Worm (Caenorhabditis elegans) whole organism, L2 larva: ENCODE results near the gene T10B5.10.

ENCODE experiments used
- C34F6.9 ChIP-seq: fragments of 150-350 bp; optimal IDR thresholded peaks from 2 replicates; lab custom pipeline; 2014; ENCODE audit warnings: missing biosample characterization, missing genetic modification characterization
- R02D3.7 ChIP-seq: fragments of 150-350 bp; optimal IDR thresholded peaks from 2 replicates; lab custom pipeline; 2014; ENCODE audit warnings: missing biosample characterization, missing genetic modification characterization
- Y55F3AM.14 ChIP-seq: fragments of 200-800 bp; sonication (Bioruptor generic); optimal IDR thresholded peaks from 2 replicates; lab custom pipeline; 2018; ENCODE audit warnings: mild to moderate bottlenecking, missing genetic modification characterization, missing compliant biosample characterization
- ama-1 ChIP-seq: fragments of 150-350 bp; optimal IDR thresholded peaks from 2 replicates; lab custom pipeline; 2018; ENCODE audit warnings: inconsistent platforms
- dmd-4 ChIP-seq: sonication (generic microtip); optimal IDR thresholded peaks from 2 replicates; lab custom pipeline; 2017; ENCODE audit warnings: missing biosample characterization, missing genetic modification characterization
- lin-39 ChIP-seq: fragments of 150-350 bp; optimal IDR thresholded peaks from 2 replicates; lab custom pipeline; 2014; ENCODE audit warnings: missing biosample characterization, missing genetic modification reagents, missing genetic modification characterization
- mdl-1 ChIP-seq, 2 experiments: fragments of 150-350 bp in 1 of 2; sonication (generic microtip) in 1 of 2; optimal IDR thresholded peaks; 2 replicates each; lab custom pipeline; 2017; ENCODE audit warnings: missing biosample characterization in 2 of 2, missing genetic modification characterization in 2 of 2
- unc-39 ChIP-seq: fragments of 150-350 bp; optimal IDR thresholded peaks from 2 replicates; lab custom pipeline; 2014; ENCODE audit warnings: missing biosample characterization, missing genetic modification characterization

DNA sequence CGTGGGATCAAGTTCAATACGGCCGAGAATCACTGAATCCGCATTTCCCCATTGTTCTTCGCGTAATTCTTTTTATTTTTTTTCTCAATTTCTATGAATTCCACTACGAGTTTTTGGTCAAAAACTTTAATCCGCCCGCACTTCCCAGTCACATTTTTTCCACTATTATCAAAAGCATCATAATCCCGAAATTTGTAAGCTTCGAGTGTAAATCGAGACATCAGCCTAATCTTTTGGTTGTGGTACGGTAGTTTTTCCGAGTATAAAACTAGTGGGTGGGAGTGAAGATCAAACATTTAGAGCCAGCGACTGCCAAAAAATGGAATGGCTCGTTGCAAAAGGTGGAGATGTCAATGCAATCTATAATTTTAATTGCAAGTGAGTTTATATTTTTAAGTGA is 48.9 kb downstream of the T10B5.10 start, which contains the start of gene srt-42:
- no peak for TF ChIP-seq ama-1
- no peak for TF ChIP-seq R02D3.7 (tag; lab: Kevin White, UChicago)
- no peak for TF ChIP-seq unc-39 (tag; lab: Kevin White, UChicago)
- TF ChIP-seq dmd-4 (tag; lab: Kevin White, UChicago), result no peak
- no peak for TF ChIP-seq mdl-1 (tag; optimal IDR thresholded peaks at IDR 0.05; lab: Kevin White, UChicago)
- no peak for TF ChIP-seq Y55F3AM.14 (GFP tag; lab: Kevin White, UChicago)
- TF ChIP-seq lin-39 (tag; lab: Kevin White, UChicago), result no peak
- no peak for TF ChIP-seq C34F6.9
